Worm (Caenorhabditis elegans) whole organism, L1 larva: Measurements from ENCODE around the gene C33D3.5.

Experiments
- F16B12.6 ChIP-seq: fragments of 150-350 bp; optimal IDR thresholded peaks from 2 replicates; lab custom pipeline; 2014; ENCODE audit warnings: missing biosample characterization, missing genetic modification characterization
- elt-3 ChIP-seq, 6 experiments: fragments of 150-350 bp in 1 of 6; sonication (generic microtip); optimal IDR thresholded peaks; 2 replicates each; lab custom pipeline; 2017 to 2018; ENCODE audit warnings: missing biosample characterization in 6 of 6, missing genetic modification characterization in 6 of 6, inconsistent platforms in 1 of 6
- fkh-8 ChIP-seq: sonication (generic microtip); optimal IDR thresholded peaks from 2 replicates; lab custom pipeline; 2016; ENCODE audit warnings: mild to moderate bottlenecking, missing genetic modification characterization, missing compliant biosample characterization
- fos-1 ChIP-seq: fragments of 150-350 bp; optimal IDR thresholded peaks from 2 replicates; lab custom pipeline; 2014; ENCODE audit warnings: missing biosample characterization, missing genetic modification characterization
- lin-13 ChIP-seq: fragments of 150-350 bp; optimal IDR thresholded peaks from 2 replicates; lab custom pipeline; 2014; ENCODE audit warnings: missing biosample characterization, missing genetic modification reagents, missing genetic modification characterization
- nhr-12 ChIP-seq: sonication (generic microtip); optimal IDR thresholded peaks from 2 replicates; lab custom pipeline; 2017; ENCODE audit warnings: missing biosample characterization, missing genetic modification characterization
- skn-1 ChIP-seq: fragments of 150-350 bp; optimal IDR thresholded peaks from 2 replicates; lab custom pipeline; 2014; ENCODE audit warnings: missing biosample characterization, missing genetic modification characterization
- unc-130 ChIP-seq: fragments of 150-350 bp; optimal IDR thresholded peaks from 2 replicates; lab custom pipeline; 2017; ENCODE audit warnings: missing biosample characterization, missing genetic modification characterization, inconsistent platforms
- ztf-4 ChIP-seq: fragments of 150-350 bp; optimal IDR thresholded peaks from 2 replicates; lab custom pipeline; 2014; ENCODE audit warnings: missing biosample characterization, missing genetic modification characterization

- TF ChIP-seq F16B12.6 (tag; lab: Kevin White, UChicago) (no peak), fkh-8 (tag; lab: Kevin White, UChicago) (no peak), skn-1 (tag; lab: Kevin White, UChicago) (no peak), ztf-4 (tag; lab: Kevin White, UChicago) (no peak), lin-13 (no peak), unc-130 (tag; lab: Kevin White, UChicago) (no peak), elt-3 (tag; optimal IDR thresholded peaks at IDR 0.05; lab: Kevin White, UChicago) (no peak), fos-1 (tag; lab: Kevin White, UChicago) (no peak), nhr-12 (tag; lab: Kevin White, UChicago) (no peak)
Observed at ce11 chrX:10491875-10492523, 855 bp downstream of the C33D3.5 start.
